Fruit fly (Drosophila melanogaster): Measurements from ENCODE around the gene ppk7.

ppk7 gene

dm6 chr2L:6354231-6354630 is at the start of gene ppk7:
ppk7 (minus strand) TSS chr2L:6354331.
- TF ChIP-seq h (GFP tag; optimal IDR thresholded peaks at IDR 0.05) (no peak), HLH106 (tag; optimal IDR thresholded peaks at IDR 0.05) (no peak), Hnf4 (GFP tag; optimal IDR thresholded peaks at IDR 0.05) (no peak), Hr78 (GFP tag; optimal IDR thresholded peaks at IDR 0.05) (no peak), dl (GFP tag; optimal IDR thresholded peaks at IDR 0.05; ENCODE audit: insufficient read depth in 1 of 2, partially characterized antibody in 2 of 2) (no peak), sage (GFP tag; optimal IDR thresholded peaks at IDR 0.05) (no peak), CG32264 (GFP tag; optimal IDR thresholded peaks at IDR 0.05) (no peak), woc (GFP tag; optimal IDR thresholded peaks at IDR 0.05) (no peak), usp (GFP tag; optimal IDR thresholded peaks at IDR 0.05) (no peak), foxo (GFP tag; optimal IDR thresholded peaks at IDR 0.05) (no peak), br (GFP tag; optimal IDR thresholded peaks at IDR 0.05) (no peak), Jra (GFP tag; optimal IDR thresholded peaks at IDR 0.05) (no peak), ey (GFP tag; optimal IDR thresholded peaks at IDR 0.05) (no peak), Mio (GFP tag; optimal IDR thresholded peaks at IDR 0.05) (no peak), Vsx2 (GFP tag; optimal IDR thresholded peaks at IDR 0.05; ENCODE audit: partially characterized antibody) (no peak), jim (GFP tag; optimal IDR thresholded peaks at IDR 0.05) (no peak), Dfd (GFP tag; optimal IDR thresholded peaks at IDR 0.05) (no peak), dsf (GFP tag; optimal IDR thresholded peaks at IDR 0.05; ENCODE audit: borderline replicate concordance) (no peak), OdsH (GFP tag; optimal IDR thresholded peaks at IDR 0.05) (no peak)

dm6 chr2L:6397149-6397548 is 43.0 kb upstream of the ppk7 start, which contains the start of gene CG42369:
CG42369 (minus strand) TSS chr2L:6397249.
- no peak for TF ChIP-seq dl (GFP tag; optimal IDR thresholded peaks at IDR 0.05; ENCODE audit: insufficient read depth in 1 of 2, partially characterized antibody in 2 of 2)
- no peak for TF ChIP-seq OdsH (GFP tag; optimal IDR thresholded peaks at IDR 0.05)
- no peak for TF ChIP-seq dsf (GFP tag; optimal IDR thresholded peaks at IDR 0.05; ENCODE audit: borderline replicate concordance)

- TF ChIP-seq Hr78 (GFP tag; optimal IDR thresholded peaks at IDR 0.05) (no peak), jim (GFP tag; optimal IDR thresholded peaks at IDR 0.05) (no peak), sage (GFP tag; optimal IDR thresholded peaks at IDR 0.05) (no peak)
These were observed 37.3 kb upstream of the ppk7 start for dm6 chr2L:6391469-6391868.

- TF ChIP-seq Hr78 (GFP tag; optimal IDR thresholded peaks at IDR 0.05) (no peak), Rel (GFP tag; optimal IDR thresholded peaks at IDR 0.05) (no peak), Rel (tag; optimal IDR thresholded peaks at IDR 0.05) (peak; percentile 72)
These were observed 32.9 kb upstream of the ppk7 start for dm6 chr2L:6387068-6387467.

- no peak for TF ChIP-seq woc (GFP tag; optimal IDR thresholded peaks at IDR 0.05)
- no peak for TF ChIP-seq Rel (GFP tag; optimal IDR thresholded peaks at IDR 0.05)
- peak; percentile 49 for TF ChIP-seq Rel (tag; optimal IDR thresholded peaks at IDR 0.05)
- TF ChIP-seq lola (GFP tag; optimal IDR thresholded peaks at IDR 0.05): no peak
These were observed 31.3 kb upstream of the ppk7 start, which contains the start of gene Nepl6 for dm6 chr2L:6385409-6385808. Nepl6 (minus strand) TSS chr2L:6385512.

dm6 chr2L:6380966-6381365 is 26.8 kb upstream of the ppk7 start, which contains the start of gene Nepl5:
Nepl5 (plus strand) TSS chr2L:6381266.
- TF ChIP-seq pan (optimal IDR thresholded peaks at IDR 0.05): no peak
- no peak for TF ChIP-seq dl (GFP tag; optimal IDR thresholded peaks at IDR 0.05; ENCODE audit: insufficient read depth in 1 of 2, partially characterized antibody in 2 of 2)
- no peak for TF ChIP-seq Dif (GFP tag; optimal IDR thresholded peaks at IDR 0.05; ENCODE audit: partially characterized antibody)
- no peak for TF ChIP-seq tai (GFP tag; optimal IDR thresholded peaks at IDR 0.05)
- TF ChIP-seq psq (GFP tag; optimal IDR thresholded peaks at IDR 0.05): no peak
- no peak for TF ChIP-seq Hr83 (GFP tag; optimal IDR thresholded peaks at IDR 0.05; ENCODE audit: poor library complexity, severe bottlenecking)
- no peak for TF ChIP-seq Hr78 (GFP tag; optimal IDR thresholded peaks at IDR 0.05)
- no peak for TF ChIP-seq fru (GFP tag; optimal IDR thresholded peaks at IDR 0.05)
- no peak for TF ChIP-seq br (GFP tag; optimal IDR thresholded peaks at IDR 0.05)

dm6 chr2L:6379197-6379596 is 25.1 kb upstream of the ppk7 start:
- no peak for TF ChIP-seq dsf (GFP tag; optimal IDR thresholded peaks at IDR 0.05; ENCODE audit: borderline replicate concordance)
- no peak for TF ChIP-seq woc (GFP tag; optimal IDR thresholded peaks at IDR 0.05)
- no peak for TF ChIP-seq CrebA (GFP tag; optimal IDR thresholded peaks at IDR 0.05; ENCODE audit: borderline replicate concordance)
- no peak for TF ChIP-seq dmrt93B (GFP tag; optimal IDR thresholded peaks at IDR 0.05)
- TF ChIP-seq lola (GFP tag; optimal IDR thresholded peaks at IDR 0.05): no peak
- no peak for TF ChIP-seq sv (GFP tag; optimal IDR thresholded peaks at IDR 0.05)
- no peak for TF ChIP-seq Dif (GFP tag; optimal IDR thresholded peaks at IDR 0.05; ENCODE audit: partially characterized antibody)
- no peak for TF ChIP-seq Hnf4 (GFP tag; optimal IDR thresholded peaks at IDR 0.05)
- no peak for TF ChIP-seq brk (GFP tag; optimal IDR thresholded peaks at IDR 0.05)
- TF ChIP-seq CG32264 (GFP tag; optimal IDR thresholded peaks at IDR 0.05): no peak
- no peak for TF ChIP-seq jim (GFP tag; optimal IDR thresholded peaks at IDR 0.05)
- no peak for TF ChIP-seq N (GFP tag; optimal IDR thresholded peaks at IDR 0.05)
